Worm (Caenorhabditis elegans): ENCODE results near the gene srbc-75.

srbc-75 gene

ce11 chrV:15235661-15236060, 18.0 kb upstream of the srbc-75 start, which contains the start of gene nhr-164:
Gene nhr-164, minus strand, starts transcription at chrV:15235761.
- TF ChIP-seq pros-1 (tag; optimal IDR thresholded peaks at IDR 0.05) (no peak), ttx-3 (tag; optimal IDR thresholded peaks at IDR 0.05) (no peak), nhr-11 (tag; optimal IDR thresholded peaks at IDR 0.05) (no peak), rnt-1 (tag; optimal IDR thresholded peaks at IDR 0.05) (no peak), odd-2 (tag; optimal IDR thresholded peaks at IDR 0.05) (no peak), eyg-1 (tag; optimal IDR thresholded peaks at IDR 0.05) (no peak), ahr-1 (tag; optimal IDR thresholded peaks at IDR 0.05) (no peak), Y22D7AL.16 (tag; optimal IDR thresholded peaks at IDR 0.05) (no peak), fax-1 (tag; optimal IDR thresholded peaks at IDR 0.05) (no peak), ceh-31 (tag; optimal IDR thresholded peaks at IDR 0.05) (no peak), ceh-6 (GFP tag; optimal IDR thresholded peaks at IDR 0.05) (no peak), unc-86 (tag; optimal IDR thresholded peaks at IDR 0.05) (no peak)

ce11 chrV:15238552-15238951, 15.1 kb upstream of the srbc-75 start, which contains the start of gene srw-12:
Gene srw-12, minus strand, starts transcription at chrV:15238652.
- no peak for TF ChIP-seq ceh-24 (tag; optimal IDR thresholded peaks at IDR 0.05)
- no peak for TF ChIP-seq lim-6 (tag; optimal IDR thresholded peaks at IDR 0.05)
- TF ChIP-seq ztf-16 (tag; optimal IDR thresholded peaks at IDR 0.05): no peak
- TF ChIP-seq unc-3 (GFP tag; conservative IDR thresholded peaks at IDR 0.05): no peak
- TF ChIP-seq unc-3 (tag; optimal IDR thresholded peaks at IDR 0.05): no peak
- no peak for TF ChIP-seq pat-9 (tag; optimal IDR thresholded peaks at IDR 0.05)
- no peak for TF ChIP-seq npax-4 (tag; optimal IDR thresholded peaks at IDR 0.05)
- TF ChIP-seq F13H6.1 (tag; optimal IDR thresholded peaks at IDR 0.05): no peak
- no peak for TF ChIP-seq fkh-10 (GFP tag; optimal IDR thresholded peaks at IDR 0.05)

ce11 chrV:15240215-15240614, 13.4 kb upstream of the srbc-75 start, which contains the start of gene srw-11:
Gene srw-11, minus strand, starts transcription at chrV:15240315.
- TF ChIP-seq nhr-232 (tag; optimal IDR thresholded peaks at IDR 0.05) (no peak), hlh-8 (tag; optimal IDR thresholded peaks at IDR 0.05) (no peak), nfya-1 (tag; optimal IDR thresholded peaks at IDR 0.05) (no peak), ceh-48 (tag; optimal IDR thresholded peaks at IDR 0.05) (no peak), pha-2 (tag; optimal IDR thresholded peaks at IDR 0.05) (no peak), ceh-30 (tag; optimal IDR thresholded peaks at IDR 0.05) (no peak), hlh-6 (tag; optimal IDR thresholded peaks at IDR 0.05) (no peak), ceh-24 (tag; optimal IDR thresholded peaks at IDR 0.05) (no peak), fax-1 (tag; optimal IDR thresholded peaks at IDR 0.05) (no peak), pqm-1 (tag; optimal IDR thresholded peaks at IDR 0.05) (no peak), unc-3 (GFP tag; conservative IDR thresholded peaks at IDR 0.05) (no peak), unc-3 (tag; optimal IDR thresholded peaks at IDR 0.05) (no peak), tbx-7 (tag; optimal IDR thresholded peaks at IDR 0.05) (no peak), pat-9 (tag; optimal IDR thresholded peaks at IDR 0.05) (no peak), pha-4 (tag; optimal IDR thresholded peaks at IDR 0.05) (no peak), dve-1 (tag; optimal IDR thresholded peaks at IDR 0.05) (no peak), Y22D7AL.16 (tag; optimal IDR thresholded peaks at IDR 0.05) (no peak)

- no peak for TF ChIP-seq unc-42 (tag; optimal IDR thresholded peaks at IDR 0.05)
- no peak for TF ChIP-seq ceh-14 (tag; optimal IDR thresholded peaks at IDR 0.05)
- no peak for TF ChIP-seq syd-9 (tag; optimal IDR thresholded peaks at IDR 0.05)
- TF ChIP-seq gmeb-2 (tag; optimal IDR thresholded peaks at IDR 0.05): no peak
- no peak for TF ChIP-seq hlh-13 (GFP tag; optimal IDR thresholded peaks at IDR 0.05)
Measured at ce11 chrV:15241259-15241658, 12.4 kb upstream of the srbc-75 start, which contains the start of gene chil-12. Gene chil-12, plus strand, starts transcription at chrV:15241559.

ce11 chrV:15244456-15244855, 9.2 kb upstream of the srbc-75 start, which contains the start of gene kin-30:
Gene kin-30, plus strand, starts transcription at chrV:15244756.
- TF ChIP-seq pros-1 (tag; optimal IDR thresholded peaks at IDR 0.05) (no peak), nfya-1 (tag; optimal IDR thresholded peaks at IDR 0.05) (no peak), eyg-1 (tag; optimal IDR thresholded peaks at IDR 0.05) (no peak), zip-5 (tag; optimal IDR thresholded peaks at IDR 0.05) (no peak), sox-2 (GFP tag; IDR thresholded peaks at IDR 0.05) (no peak), ceh-9 (tag; optimal IDR thresholded peaks at IDR 0.05) (no peak), pha-2 (tag; optimal IDR thresholded peaks at IDR 0.05) (no peak)
